Worm (Caenorhabditis elegans) whole organism, L1 larva: Measurements from ENCODE around the gene srt-50.

Experiments
- C16A3.4 ChIP-seq: fragments of 150-350 bp; optimal IDR thresholded peaks from 2 replicates; lab custom pipeline; 2014; ENCODE audit warnings: missing biosample characterization, missing genetic modification characterization
- C34B4.2 ChIP-seq: sonication (generic microtip); optimal IDR thresholded peaks from 2 replicates; lab custom pipeline; 2017; ENCODE audit warnings: mild to moderate bottlenecking, missing genetic modification characterization, missing compliant biosample characterization
- F16B12.6 ChIP-seq: fragments of 150-350 bp; optimal IDR thresholded peaks from 2 replicates; lab custom pipeline; 2014; ENCODE audit warnings: missing biosample characterization, missing genetic modification characterization
- aha-1 ChIP-seq: fragments of 150-350 bp; optimal IDR thresholded peaks from 2 replicates; lab custom pipeline; 2014; ENCODE audit warnings: missing biosample characterization, missing genetic modification characterization
- alr-1 ChIP-seq: fragments of 200-800 bp; sonication (Bioruptor generic); optimal IDR thresholded peaks from 2 replicates; lab custom pipeline; 2018; ENCODE audit warnings: borderline replicate concordance, mild to moderate bottlenecking, missing genetic modification characterization, missing compliant biosample characterization
- ama-1 ChIP-seq: fragments of 150-350 bp; optimal IDR thresholded peaks from 2 replicates; lab custom pipeline; 2014
- ceh-82 ChIP-seq, 3 experiments: fragments of 150-350 bp in 1 of 3; sonication (generic microtip) in 2 of 3; optimal IDR thresholded peaks; 2 replicates each; lab custom pipeline; 2014 to 2017; ENCODE audit warnings: missing biosample characterization in 3 of 3, missing genetic modification characterization in 3 of 3
- ceh-88 ChIP-seq: fragments of 200-800 bp; sonication (Bioruptor generic); IDR thresholded peaks from 2 replicates; pipeline ENCODE4 v1.3.6; 2022; ENCODE audit warnings: missing genetic modification characterization, missing compliant biosample characterization
- efl-1 ChIP-seq, 4 experiments: fragments of 150-350 bp; optimal IDR thresholded peaks in 3 of 4; peaks in 1 of 4; 1 replicate in 1 of 4; 2 replicates in 3 of 4; lab custom pipeline; 2014; ENCODE audit warnings: missing biosample characterization in 2 of 4, missing genetic modification characterization in 2 of 4, missing genetic modification reagents in 2 of 4
- egl-27 ChIP-seq, 2 experiments: fragments of 150-350 bp in 1 of 2; sonication (generic microtip); optimal IDR thresholded peaks; 3 replicates each; lab custom pipeline; 2017 to 2018; ENCODE audit warnings: missing biosample characterization in 2 of 2, missing genetic modification characterization in 2 of 2, missing genetic modification reagents in 2 of 2
- elt-2 ChIP-seq: sonication (generic microtip); optimal IDR thresholded peaks from 2 replicates; lab custom pipeline; 2016; ENCODE audit warnings: missing genetic modification characterization, mild to moderate bottlenecking, inconsistent platforms, missing compliant biosample characterization, missing genetic modification reagents
- elt-3 ChIP-seq, 6 experiments: fragments of 150-350 bp in 1 of 6; sonication (generic microtip); optimal IDR thresholded peaks; 2 replicates each; lab custom pipeline; 2017 to 2018; ENCODE audit warnings: missing biosample characterization in 6 of 6, missing genetic modification characterization in 6 of 6, inconsistent platforms in 1 of 6
- ets-5 ChIP-seq: fragments of 200-800 bp; sonication (Bioruptor generic); IDR thresholded peaks from 2 replicates; pipeline ENCODE4 v1.3.6; 2022; ENCODE audit warnings: missing genetic modification characterization, missing compliant biosample characterization
- fkh-10 ChIP-seq: sonication (generic microtip); optimal IDR thresholded peaks from 2 replicates; lab custom pipeline; 2017; ENCODE audit warnings: missing biosample characterization, missing genetic modification reagents, missing genetic modification characterization
- fkh-4 ChIP-seq: sonication (generic microtip); optimal IDR thresholded peaks from 2 replicates; lab custom pipeline; 2016; ENCODE audit warnings: missing compliant biosample characterization, missing genetic modification characterization, borderline replicate concordance
- fkh-8 ChIP-seq: sonication (generic microtip); optimal IDR thresholded peaks from 2 replicates; lab custom pipeline; 2016; ENCODE audit warnings: mild to moderate bottlenecking, missing genetic modification characterization, missing compliant biosample characterization
- grh-1 ChIP-seq: fragments of 200-800 bp; sonication (Bioruptor generic); IDR thresholded peaks from 2 replicates; pipeline ENCODE4 v1.3.6; 2022; ENCODE audit warnings: missing genetic modification reagents, missing genetic modification characterization, missing compliant biosample characterization
- hpl-2 ChIP-seq: fragments of 150-350 bp; optimal IDR thresholded peaks from 2 replicates; lab custom pipeline; 2014; ENCODE audit warnings: missing biosample characterization, missing genetic modification reagents, missing genetic modification characterization
- lin-14 ChIP-seq: fragments of 200-800 bp; sonication (Bioruptor generic); optimal IDR thresholded peaks from 2 replicates; lab custom pipeline; 2018; ENCODE audit warnings: mild to moderate bottlenecking, missing genetic modification characterization, moderate library complexity, missing compliant biosample characterization
- lin-35 ChIP-seq, 2 experiments: fragments of 150-350 bp; optimal IDR thresholded peaks; 2 replicates each; lab custom pipeline; 2014; ENCODE audit warnings: missing biosample characterization in 2 of 2, missing genetic modification characterization in 2 of 2, missing genetic modification reagents in 2 of 2
- lir-3 ChIP-seq: sonication (generic microtip); optimal IDR thresholded peaks from 2 replicates; lab custom pipeline; 2016; ENCODE audit warnings: mild to moderate bottlenecking, missing genetic modification characterization, moderate library complexity, missing compliant biosample characterization; ENCODE audit not compliant: poor library complexity
- lsy-2 ChIP-seq, 2 experiments: fragments of 150-350 bp; optimal IDR thresholded peaks; 2 replicates each; lab custom pipeline; 2014; ENCODE audit warnings: missing biosample characterization in 2 of 2, missing genetic modification characterization in 2 of 2
- mab-9 ChIP-seq: fragments of 200-800 bp; sonication (Bioruptor generic); IDR thresholded peaks from 2 replicates; pipeline ENCODE4 v1.3.6; 2022; ENCODE audit warnings: missing genetic modification reagents, missing genetic modification characterization, missing compliant biosample characterization
- mef-2 ChIP-seq: fragments of 150-350 bp; optimal IDR thresholded peaks from 2 replicates; lab custom pipeline; 2014; ENCODE audit warnings: missing biosample characterization, missing genetic modification characterization
- nhr-28 ChIP-seq: fragments of 150-350 bp; optimal IDR thresholded peaks from 2 replicates; lab custom pipeline; 2014; ENCODE audit warnings: missing biosample characterization, missing genetic modification characterization
- nhr-47 ChIP-seq: sonication (generic microtip); optimal IDR thresholded peaks from 2 replicates; lab custom pipeline; 2016; ENCODE audit warnings: mild to moderate bottlenecking, missing genetic modification characterization, moderate library complexity, missing compliant biosample characterization
- nhr-71 ChIP-seq: sonication (generic microtip); optimal IDR thresholded peaks from 2 replicates; lab custom pipeline; 2016; ENCODE audit warnings: mild to moderate bottlenecking, missing genetic modification characterization, moderate library complexity, missing compliant biosample characterization
- nhr-76 ChIP-seq: sonication (generic microtip); optimal IDR thresholded peaks from 2 replicates; lab custom pipeline; 2017; ENCODE audit warnings: missing biosample characterization, missing genetic modification characterization
- nhr-77 ChIP-seq: fragments of 150-350 bp; optimal IDR thresholded peaks from 2 replicates; lab custom pipeline; 2014; ENCODE audit warnings: missing biosample characterization, missing genetic modification characterization
- nhr-84 ChIP-seq: sonication (generic microtip); optimal IDR thresholded peaks from 2 replicates; lab custom pipeline; 2017; ENCODE audit warnings: missing biosample characterization, missing genetic modification characterization
- rnt-1 ChIP-seq: sonication (generic microtip); optimal IDR thresholded peaks from 2 replicates; lab custom pipeline; 2016; ENCODE audit warnings: mild to moderate bottlenecking, missing genetic modification characterization, moderate library complexity, missing compliant biosample characterization
- snu-23 ChIP-seq: sonication (generic microtip); optimal IDR thresholded peaks from 2 replicates; lab custom pipeline; 2016; ENCODE audit warnings: missing genetic modification characterization, missing compliant biosample characterization
- sox-4 ChIP-seq: sonication (generic microtip); optimal IDR thresholded peaks from 2 replicates; lab custom pipeline; 2016; ENCODE audit warnings: missing genetic modification characterization, missing compliant biosample characterization
- swsn-7 ChIP-seq: sonication (generic microtip); optimal IDR thresholded peaks from 2 replicates; lab custom pipeline; 2016; ENCODE audit warnings: missing genetic modification characterization, missing compliant biosample characterization
- tlp-1 ChIP-seq: fragments of 150-350 bp; optimal IDR thresholded peaks from 2 replicates; lab custom pipeline; 2014; ENCODE audit warnings: missing biosample characterization, missing genetic modification characterization
- unc-130 ChIP-seq: fragments of 150-350 bp; optimal IDR thresholded peaks from 2 replicates; lab custom pipeline; 2017; ENCODE audit warnings: missing biosample characterization, missing genetic modification characterization, inconsistent platforms
- unc-62 ChIP-seq: fragments of 150-350 bp; optimal IDR thresholded peaks from 2 replicates; lab custom pipeline; 2014; ENCODE audit warnings: missing biosample characterization, missing genetic modification reagents, missing genetic modification characterization
- unc-86 ChIP-seq: sonication (generic microtip); optimal IDR thresholded peaks from 2 replicates; lab custom pipeline; 2016; ENCODE audit warnings: missing genetic modification characterization, missing compliant biosample characterization
- unc-98 ChIP-seq: fragments of 200-800 bp; sonication (Bioruptor generic); IDR thresholded peaks from 2 replicates; pipeline ENCODE4 v1.3.6; 2022; ENCODE audit warnings: missing genetic modification characterization, missing compliant biosample characterization
- xbp-1 ChIP-seq: sonication (generic microtip); optimal IDR thresholded peaks from 2 replicates; lab custom pipeline; 2016; ENCODE audit warnings: missing genetic modification characterization, missing compliant biosample characterization
- zag-1 ChIP-seq: fragments of 150-350 bp; optimal IDR thresholded peaks from 2 replicates; lab custom pipeline; 2014; ENCODE audit warnings: missing biosample characterization, missing genetic modification characterization
- ztf-4 ChIP-seq: fragments of 150-350 bp; optimal IDR thresholded peaks from 2 replicates; lab custom pipeline; 2014; ENCODE audit warnings: missing biosample characterization, missing genetic modification characterization

Gene srt-50

DNA sequence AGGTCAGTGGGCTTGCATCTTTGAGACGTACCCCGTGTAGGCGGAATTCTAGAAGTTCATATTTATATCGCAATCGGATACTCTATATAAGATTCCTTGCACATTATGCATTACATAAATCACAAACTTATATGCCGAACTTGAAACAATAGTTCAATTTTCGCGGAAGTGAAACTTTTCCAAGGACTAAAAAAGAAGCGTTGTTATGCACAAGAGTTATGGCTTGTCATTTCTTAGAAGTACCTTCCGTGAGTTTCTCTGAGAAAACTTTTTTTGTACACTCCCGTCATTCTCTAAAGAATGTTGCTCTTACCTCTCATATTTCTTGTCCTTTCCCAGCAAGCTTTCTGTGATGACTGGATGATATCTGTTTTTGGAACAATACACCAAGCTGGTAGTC, 43.9 kb downstream of the srt-50 start, which contains the start of gene M199.136:
Gene M199.136 (plus strand): TSS at position 301 of the 400 bp plus-strand sequence.
- no peak for TF ChIP-seq lir-3 (tag; lab: Kevin White, UChicago)
- TF ChIP-seq ama-1: no peak

ce11 chrIV:15119268-15119667, 44.8 kb downstream of the srt-50 start:
- TF ChIP-seq unc-86 (tag; lab: Kevin White, UChicago): no peak
- TF ChIP-seq C34B4.2 (tag; lab: Kevin White, UChicago): no peak
- TF ChIP-seq egl-27 (tag; optimal IDR thresholded peaks at IDR 0.05; lab: Kevin White, UChicago): no peak
- TF ChIP-seq elt-3 (tag; optimal IDR thresholded peaks at IDR 0.05; lab: Kevin White, UChicago): no peak
- TF ChIP-seq nhr-84 (tag; lab: Kevin White, UChicago): no peak
- TF ChIP-seq F16B12.6 (tag; lab: Kevin White, UChicago): no peak
- no peak for TF ChIP-seq xbp-1
- no peak for TF ChIP-seq swsn-7
- no peak for TF ChIP-seq ets-5 (GFP tag; lab: Robert Waterston, UW)
- TF ChIP-seq ceh-82 (tag; optimal IDR thresholded peaks at IDR 0.05; lab: Kevin White, UChicago): no peak
- TF ChIP-seq grh-1 (GFP tag; lab: Robert Waterston, UW): no peak
- TF ChIP-seq alr-1: no peak
- TF ChIP-seq mef-2: no peak
- no peak for TF ChIP-seq unc-130
- TF ChIP-seq ztf-4 (tag; lab: Kevin White, UChicago): no peak
- TF ChIP-seq fkh-10: no peak
- TF ChIP-seq ama-1: no peak
- TF ChIP-seq nhr-47 (tag; lab: Kevin White, UChicago): no peak
- TF ChIP-seq hpl-2: no peak

- no peak for TF ChIP-seq lin-14
- no peak for TF ChIP-seq mab-9 (GFP tag; lab: Robert Waterston, UW)
- no peak for TF ChIP-seq fkh-4 (tag; lab: Kevin White, UChicago)
- TF ChIP-seq efl-1 (optimal IDR thresholded peaks at IDR 0.05; lab: Kevin White, UChicago): no peak
- no peak for TF ChIP-seq efl-1 (GFP tag; optimal IDR thresholded peaks at IDR 0.05 in 1 of 2; lab: Kevin White, UChicago)
- TF ChIP-seq ama-1: no peak
- TF ChIP-seq elt-3 (tag; optimal IDR thresholded peaks at IDR 0.05; lab: Kevin White, UChicago): no peak
- TF ChIP-seq C34B4.2 (tag; lab: Kevin White, UChicago): no peak
- TF ChIP-seq lsy-2 (tag; optimal IDR thresholded peaks at IDR 0.05; lab: Kevin White, UChicago): no peak
- no peak for TF ChIP-seq aha-1 (tag; lab: Kevin White, UChicago)
Observed at ce11 chrIV:15120746-15121145, 46.3 kb downstream of the srt-50 start, which contains the start of gene clec-189. clec-189 (plus strand) TSS chrIV:15120837.

- TF ChIP-seq alr-1 (no peak), xbp-1 (no peak), unc-62 (GFP tag; lab: Kevin White, UChicago) (no peak), unc-98 (GFP tag; lab: Robert Waterston, UW) (no peak), aha-1 (tag; lab: Kevin White, UChicago) (no peak), tlp-1 (tag; lab: Kevin White, UChicago) (no peak), swsn-7 (no peak), elt-2 (no peak), snu-23 (GFP tag; lab: Kevin White, UChicago) (no peak), nhr-28 (tag; lab: Kevin White, UChicago) (no peak), lin-35 (GFP tag; optimal IDR thresholded peaks at IDR 0.05; lab: Kevin White, UChicago) (no peak), egl-27 (tag; optimal IDR thresholded peaks at IDR 0.05; lab: Kevin White, UChicago) (no peak), sox-4 (tag; lab: Kevin White, UChicago) (no peak), ets-5 (GFP tag; lab: Robert Waterston, UW) (no peak)
Observed at ce11 chrIV:15122882-15123281, 48.4 kb downstream of the srt-50 start, which contains the start of gene M199.7. M199.7 (plus strand) TSS chrIV:15123182.

DNA sequence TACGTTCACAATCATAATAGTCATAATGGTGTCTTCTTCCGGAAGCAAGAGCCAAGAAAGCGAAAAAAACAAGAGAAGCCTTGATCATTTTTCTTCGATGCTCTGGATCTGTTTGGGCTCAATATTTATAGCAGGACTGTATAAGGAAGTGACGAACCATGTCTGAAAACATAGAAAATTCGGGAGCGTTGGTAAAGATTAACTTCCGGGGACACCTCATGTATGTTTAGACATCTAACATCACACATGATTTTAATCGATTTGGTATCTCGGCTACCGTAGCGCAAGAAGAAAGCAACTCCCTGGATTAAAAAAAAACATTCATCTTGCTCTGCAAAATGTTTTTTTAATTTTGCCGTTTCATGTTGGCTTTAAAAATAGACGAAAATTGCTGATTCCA, 51.5 kb downstream of the srt-50 start, which contains the start of gene clec-190:
Gene clec-190 (minus strand): TSS at position 101 of the 400 bp plus-strand sequence.
- no peak for TF ChIP-seq nhr-77 (tag; lab: Kevin White, UChicago)
- TF ChIP-seq C16A3.4: no peak
- TF ChIP-seq fkh-8 (tag; lab: Kevin White, UChicago): no peak
- no peak for TF ChIP-seq zag-1 (tag; lab: Kevin White, UChicago)
- no peak for TF ChIP-seq ceh-88 (GFP tag; lab: Robert Waterston, UW)
- no peak for TF ChIP-seq nhr-71 (tag; lab: Kevin White, UChicago)
- TF ChIP-seq sox-4 (tag; lab: Kevin White, UChicago): no peak
- TF ChIP-seq nhr-76: no peak
- TF ChIP-seq rnt-1 (tag; lab: Kevin White, UChicago): no peak
- TF ChIP-seq lin-14: no peak
- TF ChIP-seq alr-1: no peak
